Worm (Caenorhabditis elegans): Measurements from ENCODE around the gene gtf-2A2.

ce11 chrIII:12616990-12617393 lies 7.6 kb upstream of the gtf-2A2 start:
- no peak for TF ChIP-seq drap-1 (GFP tag; optimal IDR thresholded peaks at IDR 0.05)
- TF ChIP-seq elt-3 (tag; optimal IDR thresholded peaks at IDR 0.05), result no peak
- no peak for TF ChIP-seq ceh-83 (GFP tag; optimal IDR thresholded peaks at IDR 0.05)
- TF ChIP-seq snpc-4 (tag; optimal IDR thresholded peaks at IDR 0.05), result no peak
